Fruit fly (Drosophila melanogaster) whole organism, embryonic: ENCODE measurements around the gene CG10598.

Experiments
- Abd-B ChIP-seq: fragments of 200-800 bp; sonication (Bioruptor generic); optimal IDR thresholded peaks from 2 replicates; lab custom pipeline; 2018; ENCODE audit warnings: missing biosample characterization, mild to moderate bottlenecking, missing genetic modification characterization, moderate library complexity
- B-H1 ChIP-seq: fragments of 200-800 bp; sonication (Bioruptor generic); IDR thresholded peaks from 3 replicates; pipeline ENCODE4 v1.3.6; 2022; ENCODE audit warnings: missing biosample characterization, missing genetic modification characterization
- Blimp-1 ChIP-seq: fragments of 200-800 bp; sonication (Bioruptor generic); optimal IDR thresholded peaks from 3 replicates; lab custom pipeline; 2018; ENCODE audit warnings: missing biosample characterization, missing genetic modification characterization, mild to moderate bottlenecking, moderate library complexity, missing genetic modification reagents
- C15 ChIP-seq: fragments of 200-800 bp; sonication (Bioruptor generic); IDR thresholded peaks from 3 replicates; pipeline ENCODE4 v1.3.6; 2022; ENCODE audit warnings: missing biosample characterization, missing genetic modification characterization
- CG13287 ChIP-seq: fragments of 200-800 bp; sonication (Bioruptor generic); IDR thresholded peaks from 2 replicates; pipeline ENCODE4 v1.3.6; 2022; ENCODE audit warnings: missing biosample characterization, missing genetic modification characterization; ENCODE audit not compliant: partially characterized antibody
- CG13624 ChIP-seq: fragments of 200-800 bp; sonication (Bioruptor generic); optimal IDR thresholded peaks from 2 replicates; lab custom pipeline; 2016; ENCODE audit warnings: missing biosample characterization, missing genetic modification characterization
- CG16815 ChIP-seq: fragments of 200-800 bp; sonication (Bioruptor generic); optimal IDR thresholded peaks from 3 replicates; lab custom pipeline; 2017; ENCODE audit warnings: missing biosample characterization, mild to moderate bottlenecking, missing genetic modification characterization
- CG2120 ChIP-seq: fragments of 200-800 bp; sonication (Bioruptor generic); optimal IDR thresholded peaks from 3 replicates; lab custom pipeline; 2016; ENCODE audit warnings: missing biosample characterization, missing genetic modification characterization
- CG31365 ChIP-seq: fragments of 200-800 bp; sonication (Bioruptor generic); optimal IDR thresholded peaks from 2 replicates; lab custom pipeline; 2018; ENCODE audit warnings: missing biosample characterization, mild to moderate bottlenecking, missing genetic modification characterization
- CG33213 ChIP-seq: fragments of 200-800 bp; sonication (Bioruptor generic); optimal IDR thresholded peaks from 3 replicates; lab custom pipeline; 2016; ENCODE audit warnings: missing biosample characterization, missing genetic modification characterization
- CG34376 ChIP-seq: fragments of 200-800 bp; sonication (Bioruptor generic); optimal IDR thresholded peaks from 2 replicates; lab custom pipeline; 2018; ENCODE audit warnings: missing biosample characterization, mild to moderate bottlenecking, missing genetic modification characterization
- CG5953 ChIP-seq: fragments of 200-800 bp; sonication (Bioruptor generic); IDR thresholded peaks from 2 replicates; pipeline ENCODE4 v1.3.6; 2022; ENCODE audit warnings: missing biosample characterization, missing genetic modification characterization
- CG6683 ChIP-seq: fragments of 200-800 bp; sonication (Bioruptor generic); optimal IDR thresholded peaks from 2 replicates; lab custom pipeline; 2017; ENCODE audit warnings: missing biosample characterization, mild to moderate bottlenecking, missing genetic modification characterization, missing genetic modification reagents
- CG7963 ChIP-seq: fragments of 200-800 bp; sonication (Bioruptor generic); IDR thresholded peaks from 3 replicates; pipeline ENCODE4 v1.3.6; 2022; ENCODE audit warnings: missing biosample characterization, missing genetic modification characterization; ENCODE audit not compliant: partially characterized antibody
- CG8290 ChIP-seq, 3 experiments: fragments of 200-800 bp; sonication (Bioruptor generic); optimal IDR thresholded peaks; 2 replicates each; lab custom pipeline; 2016 to 2019; ENCODE audit warnings: missing biosample characterization in 3 of 3, missing genetic modification characterization in 3 of 3, mild to moderate bottlenecking in 2 of 3, moderate library complexity in 1 of 3
- CG8944 ChIP-seq: fragments of 200-800 bp; sonication (Bioruptor generic); optimal IDR thresholded peaks from 3 replicates; lab custom pipeline; 2016; ENCODE audit warnings: missing biosample characterization, missing genetic modification characterization
- CG9817 ChIP-seq: fragments of 200-800 bp; sonication (Bioruptor generic); optimal IDR thresholded peaks from 2 replicates; lab custom pipeline; 2018; ENCODE audit warnings: missing biosample characterization, mild to moderate bottlenecking, missing genetic modification characterization, moderate library complexity
- CoRest ChIP-seq: fragments of 200-800 bp; sonication (Bioruptor generic); optimal IDR thresholded peaks from 3 replicates; lab custom pipeline; 2018; ENCODE audit warnings: missing biosample characterization, mild to moderate bottlenecking, missing genetic modification characterization, moderate library complexity
- Dref ChIP-seq: fragments of 200-800 bp; sonication (Bioruptor generic); IDR thresholded peaks from 2 replicates; pipeline ENCODE4 v1.3.6; 2022; ENCODE audit warnings: missing biosample characterization, missing genetic modification characterization
- Ets97D ChIP-seq: fragments of 200-800 bp; sonication (Bioruptor generic); optimal IDR thresholded peaks from 3 replicates; lab custom pipeline; 2016; ENCODE audit warnings: missing biosample characterization, missing genetic modification characterization
- Hey ChIP-seq: fragments of 200-800 bp; sonication (Bioruptor generic); optimal IDR thresholded peaks from 3 replicates; lab custom pipeline; 2018; ENCODE audit warnings: missing biosample characterization, mild to moderate bottlenecking, missing genetic modification characterization
- Hmx ChIP-seq: fragments of 200-800 bp; sonication (Bioruptor generic); optimal IDR thresholded peaks from 2 replicates; lab custom pipeline; 2016; ENCODE audit warnings: missing biosample characterization, missing genetic modification characterization
- Hsf ChIP-seq: fragments of 200-800 bp; sonication (Bioruptor generic); optimal IDR thresholded peaks from 3 replicates; lab custom pipeline; 2016; ENCODE audit warnings: missing biosample characterization, missing genetic modification characterization
- Meics ChIP-seq: fragments of 200-800 bp; sonication (Bioruptor generic); optimal IDR thresholded peaks from 2 replicates; lab custom pipeline; 2017; ENCODE audit warnings: missing biosample characterization, mild to moderate bottlenecking, missing genetic modification characterization
- NFAT ChIP-seq: fragments of 200-800 bp; sonication (Bioruptor generic); IDR thresholded peaks from 2 replicates; pipeline ENCODE4 v1.3.6; 2022; ENCODE audit warnings: missing biosample characterization, missing genetic modification characterization
- Sry-δ ChIP-seq: fragments of 200-800 bp; sonication (Bioruptor generic); optimal IDR thresholded peaks from 2 replicates; lab custom pipeline; 2016; ENCODE audit warnings: missing biosample characterization, missing genetic modification characterization
- Usf ChIP-seq: fragments of 200-800 bp; sonication (Bioruptor generic); optimal IDR thresholded peaks from 2 replicates; lab custom pipeline; 2017; ENCODE audit warnings: missing genotype, missing biosample characterization, missing genetic modification characterization
- YL-1 ChIP-seq: fragments of 200-800 bp; sonication (Bioruptor generic); optimal IDR thresholded peaks from 3 replicates; lab custom pipeline; 2017; ENCODE audit warnings: missing biosample characterization, mild to moderate bottlenecking, missing genetic modification characterization
- amos ChIP-seq: fragments of 200-800 bp; sonication (Bioruptor generic); IDR thresholded peaks from 2 replicates; pipeline ENCODE4 v1.3.6; 2022; ENCODE audit warnings: missing biosample characterization, missing genetic modification characterization; ENCODE audit not compliant: partially characterized antibody
- caup ChIP-seq: fragments of 200-800 bp; sonication (Bioruptor generic); optimal IDR thresholded peaks from 3 replicates; lab custom pipeline; 2017; ENCODE audit warnings: missing biosample characterization, mild to moderate bottlenecking, missing genetic modification characterization, moderate library complexity; ENCODE audit not compliant: severe bottlenecking
- crc ChIP-seq: fragments of 200-800 bp; sonication (Bioruptor generic); optimal IDR thresholded peaks from 2 replicates; lab custom pipeline; 2016; ENCODE audit warnings: missing biosample characterization, missing genetic modification characterization
- dati ChIP-seq: fragments of 200-800 bp; sonication (Bioruptor generic); IDR thresholded peaks from 2 replicates; pipeline ENCODE4 v1.3.6; 2022; ENCODE audit warnings: missing biosample characterization, missing genetic modification characterization
- dm ChIP-seq: fragments of 200-800 bp; sonication (Bioruptor generic); optimal IDR thresholded peaks from 3 replicates; lab custom pipeline; 2016; ENCODE audit warnings: missing biosample characterization, missing genetic modification characterization
- ems ChIP-seq: fragments of 200-800 bp; sonication (Bioruptor generic); optimal IDR thresholded peaks from 3 replicates; lab custom pipeline; 2016; ENCODE audit warnings: missing biosample characterization, missing genetic modification characterization
- fd3F ChIP-seq: fragments of 200-800 bp; sonication (Bioruptor generic); optimal IDR thresholded peaks from 2 replicates; lab custom pipeline; 2018; ENCODE audit warnings: missing biosample characterization, mild to moderate bottlenecking, missing genetic modification characterization, moderate library complexity
- fd96Cb ChIP-seq: fragments of 200-800 bp; sonication (Bioruptor generic); optimal IDR thresholded peaks from 2 replicates; lab custom pipeline; 2018; ENCODE audit warnings: missing biosample characterization, mild to moderate bottlenecking, missing genetic modification characterization, moderate library complexity
- hbn ChIP-seq: fragments of 200-800 bp; sonication (Bioruptor generic); IDR thresholded peaks from 2 replicates; pipeline ENCODE4 v1.3.6; 2022; ENCODE audit warnings: missing biosample characterization, missing genetic modification characterization; ENCODE audit not compliant: partially characterized antibody
- knrl ChIP-seq: fragments of 200-800 bp; sonication (Bioruptor generic); IDR thresholded peaks from 3 replicates; pipeline ENCODE4 v1.3.6; 2022; ENCODE audit warnings: missing biosample characterization, missing genetic modification characterization; ENCODE audit not compliant: partially characterized antibody
- oc ChIP-seq: fragments of 200-800 bp; sonication (Bioruptor generic); optimal IDR thresholded peaks from 2 replicates; lab custom pipeline; 2018; ENCODE audit warnings: missing biosample characterization, mild to moderate bottlenecking, missing genetic modification characterization, moderate library complexity
- p53 ChIP-seq: fragments of 200-800 bp; sonication (Bioruptor generic); optimal IDR thresholded peaks from 2 replicates; lab custom pipeline; 2016; ENCODE audit warnings: missing biosample characterization, missing genetic modification characterization
- run ChIP-seq: fragments of 200-800 bp; sonication (Bioruptor generic); optimal IDR thresholded peaks from 3 replicates; lab custom pipeline; 2018; ENCODE audit warnings: missing biosample characterization, mild to moderate bottlenecking, missing genetic modification characterization
- schlank ChIP-seq: fragments of 200-800 bp; sonication (Bioruptor generic); optimal IDR thresholded peaks from 2 replicates; lab custom pipeline; 2018; ENCODE audit warnings: missing biosample characterization, mild to moderate bottlenecking, missing genetic modification characterization
- sens ChIP-seq: fragments of 200-800 bp; sonication (Bioruptor generic); peaks from one replicate; lab custom pipeline; 2016; ENCODE audit warnings: missing biosample characterization, missing genetic modification characterization
- slou ChIP-seq: fragments of 200-800 bp; sonication (Bioruptor generic); optimal IDR thresholded peaks from 3 replicates; lab custom pipeline; 2016; ENCODE audit warnings: missing biosample characterization, missing genetic modification characterization
- stwl ChIP-seq: fragments of 200-800 bp; sonication (Bioruptor generic); optimal IDR thresholded peaks from 3 replicates; lab custom pipeline; 2018; ENCODE audit warnings: missing biosample characterization, mild to moderate bottlenecking, missing genetic modification characterization, moderate library complexity
- unpg ChIP-seq: fragments of 200-800 bp; sonication (Bioruptor generic); optimal IDR thresholded peaks from 3 replicates; lab custom pipeline; 2018; ENCODE audit warnings: missing biosample characterization, mild to moderate bottlenecking, missing genetic modification characterization, moderate library complexity
- vfl ChIP-seq: fragments of 200-800 bp; sonication (Bioruptor generic); optimal IDR thresholded peaks from 2 replicates; lab custom pipeline; 2016; ENCODE audit warnings: missing biosample characterization, missing genetic modification characterization
- zf30C ChIP-seq: fragments of 200-800 bp; sonication (Bioruptor generic); optimal IDR thresholded peaks from 3 replicates; lab custom pipeline; 2018; ENCODE audit warnings: missing biosample characterization, mild to moderate bottlenecking, missing genetic modification characterization

CG10598 gene

dm6 chrX:17254094-17254493, 27.4 kb upstream of the CG10598 start:
- peak; percentile 56 for TF ChIP-seq Blimp-1 (GFP tag; lab: Kevin White, UChicago)
- no peak for TF ChIP-seq oc (tag; lab: Kevin White, UChicago)

- peak; percentile 66 for TF ChIP-seq sens (GFP tag; lab: Kevin White, UChicago)
- no peak for TF ChIP-seq fd3F (GFP tag; lab: Kevin White, UChicago)
- TF ChIP-seq stwl (tag; lab: Kevin White, UChicago), result peak; percentile 81
- TF ChIP-seq CG34376 (GFP tag; lab: Kevin White, UChicago), result no peak
- TF ChIP-seq amos (GFP tag; lab: Robert Waterston, UW), result peak; percentile 21; the same call in 1 of the 2 replicates
- TF ChIP-seq NFAT (GFP tag; lab: Robert Waterston, UW), result no peak
- TF ChIP-seq dati (GFP tag; lab: Robert Waterston, UW), result no peak
- TF ChIP-seq CG9817, result no peak
- TF ChIP-seq CG7963, result no peak
- TF ChIP-seq CG33213, result peak; percentile 18
- peak; percentile 43; the same call in 1 of the 2 replicates for TF ChIP-seq Dref (GFP tag; lab: Robert Waterston, UW)
- no peak for TF ChIP-seq CG16815 (GFP tag; lab: Kevin White, UChicago)
- TF ChIP-seq Hsf (GFP tag; lab: Kevin White, UChicago), result no peak
- peak; percentile 14 for TF ChIP-seq Sry-δ (GFP tag; lab: Kevin White, UChicago)
- no peak for TF ChIP-seq caup (GFP tag; lab: Kevin White, UChicago)
- TF ChIP-seq B-H1 (GFP tag; lab: Robert Waterston, UW), result no peak
- TF ChIP-seq schlank, result no peak
- no peak for TF ChIP-seq Meics (GFP tag; lab: Kevin White, UChicago)
- peak; percentile 33 for TF ChIP-seq CoRest
- TF ChIP-seq CG2120, result no peak
- peak; percentile 8 for TF ChIP-seq zf30C (GFP tag; lab: Kevin White, UChicago)
- no peak for TF ChIP-seq Usf (GFP tag; lab: Kevin White, UChicago)
- no peak for TF ChIP-seq slou (GFP tag; lab: Kevin White, UChicago)
- TF ChIP-seq Hmx, result no peak
- no peak for TF ChIP-seq unpg (GFP tag; lab: Kevin White, UChicago)
- no peak for TF ChIP-seq p53 (GFP tag; lab: Kevin White, UChicago)
- TF ChIP-seq hbn, result no peak
- TF ChIP-seq vfl (GFP tag; lab: Kevin White, UChicago), result no peak
- TF ChIP-seq CG31365 (tag; lab: Kevin White, UChicago), result no peak
- no peak for TF ChIP-seq CG5953
- no peak for TF ChIP-seq CG6683
- no peak for TF ChIP-seq crc (GFP tag; lab: Kevin White, UChicago)
- TF ChIP-seq Hey, result peak; percentile 18
- TF ChIP-seq Ets97D (GFP tag; lab: Kevin White, UChicago), result peak; percentile 32
- no peak for TF ChIP-seq CG8290 (GFP tag; optimal IDR thresholded peaks at IDR 0.05; lab: Kevin White, UChicago)
- peak in 1 of 2 experiments; percentile 48 for TF ChIP-seq CG8290 (tag; optimal IDR thresholded peaks at IDR 0.05; lab: Kevin White, UChicago)
- no peak for TF ChIP-seq C15
- TF ChIP-seq dm (GFP tag; lab: Kevin White, UChicago), result peak; percentile 67
- TF ChIP-seq ems (GFP tag; lab: Kevin White, UChicago), result no peak
- TF ChIP-seq CG13287 (GFP tag; lab: Robert Waterston, UW), result peak; percentile 24; the same call in 1 of the 2 replicates
- TF ChIP-seq YL-1, result peak; percentile 49
- no peak for TF ChIP-seq CG8944 (GFP tag; lab: Kevin White, UChicago)
- peak; percentile 29 for TF ChIP-seq CG13624 (GFP tag; lab: Kevin White, UChicago)
- no peak for TF ChIP-seq run
- TF ChIP-seq knrl, result peak; percentile 46; the same call in 2 of the 3 replicates
- peak; percentile 1 for TF ChIP-seq Abd-B (GFP tag; lab: Kevin White, UChicago)
- TF ChIP-seq fd96Cb (tag; lab: Kevin White, UChicago), result no peak
These were observed 22.7 kb upstream of the CG10598 start, which contains the start of gene CG8675 for dm6 chrX:17249326-17249725. Gene CG8675, minus strand, starts transcription at chrX:17249502.
